Worm (Caenorhabditis elegans) whole organism, L4/young adult: ENCODE data around the gene rig-6.

ENCODE experiments used
- dao-5 ChIP-seq: sonication (generic microtip); optimal IDR thresholded peaks from 2 replicates; lab custom pipeline; 2016; ENCODE audit warnings: missing genotype, missing genetic modification characterization, moderate library complexity, missing compliant biosample characterization
- him-1 ChIP-seq: sonication (generic microtip); optimal IDR thresholded peaks from 2 replicates; lab custom pipeline; 2016; ENCODE audit warnings: missing genotype, missing genetic modification reagents, missing genetic modification characterization, missing compliant biosample characterization

DNA sequence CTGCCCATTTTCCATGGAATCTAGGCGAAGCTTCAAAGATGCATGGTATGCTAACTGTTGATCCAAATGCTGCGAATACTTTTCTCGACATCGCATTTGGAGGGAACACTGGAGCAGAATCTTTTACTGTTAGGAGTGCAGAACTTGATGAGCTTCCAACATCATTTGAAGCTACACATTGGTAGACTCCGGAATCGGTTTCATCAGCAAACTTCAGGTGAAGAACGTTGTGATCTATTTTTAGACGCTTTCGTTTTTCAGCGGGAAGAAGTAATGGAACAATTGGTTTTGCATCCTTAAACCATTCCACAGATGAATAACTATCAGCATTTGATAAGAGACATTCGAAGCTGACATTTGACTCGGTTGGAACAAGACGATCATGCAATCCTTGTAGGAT is 11.4 kb downstream of the rig-6 start:
- TF ChIP-seq him-1 (tag; lab: Kevin White, UChicago) (no peak), dao-5 (no peak)
